Fruit fly (Drosophila melanogaster): ENCODE measurements around the gene CG11069.
A peak's percentile ranks its signal among the peaks of the same experiment; 100 is the strongest.

Gene CG11069

dm6 chr3R:24944920-24945853 lies 50.6 kb downstream of the CG11069 start, which contains the start of the genes ssh and Nmnat (continued):
- TF ChIP-seq CG12744 (GFP tag; optimal IDR thresholded peaks at IDR 0.05) (peak; percentile 24), Bgb (GFP tag; IDR thresholded peaks at IDR 0.05; ENCODE audit: partially characterized antibody) (peak; percentile 90), CG32532 (GFP tag; IDR thresholded peaks at IDR 0.05) (no peak), Sin3A (optimal IDR thresholded peaks at IDR 0.05) (peak; percentile 98), CG4404 (GFP tag; IDR thresholded peaks at IDR 0.05) (no peak), CG6791 (GFP tag; IDR thresholded peaks at IDR 0.05; ENCODE audit: partially characterized antibody) (peak; percentile 88), Pdp1 (GFP tag; optimal IDR thresholded peaks at IDR 0.05) (peak in 1 of 2 experiments; percentile 16), CG7839 (tag; optimal IDR thresholded peaks at IDR 0.05) (no peak), bbx (GFP tag; IDR thresholded peaks at IDR 0.05; ENCODE audit: partially characterized antibody) (peak; percentile 87), cad (GFP tag; optimal IDR thresholded peaks at IDR 0.05) (no peak), mld (GFP tag; IDR thresholded peaks at IDR 0.05; ENCODE audit: partially characterized antibody) (peak; percentile 84), da (GFP tag; optimal IDR thresholded peaks at IDR 0.05) (no peak), CG7786 (GFP tag; optimal IDR thresholded peaks at IDR 0.05) (peak; percentile 10), salm (tag; optimal IDR thresholded peaks at IDR 0.05) (no peak), Ets65A (GFP tag) (peak; percentile 73), CTCF (GFP tag; optimal IDR thresholded peaks at IDR 0.05) (no peak), Max (GFP tag; optimal IDR thresholded peaks at IDR 0.05) (peak; percentile 48), peb (GFP tag; IDR thresholded peaks at IDR 0.05) (no peak), Stat92E (GFP tag; optimal IDR thresholded peaks at IDR 0.05) (peak in 1 of 3 experiments; percentile 17), CG4360 (GFP tag; IDR thresholded peaks at IDR 0.05) (0 out of 2 replicates have a peak, but pooled peaks have one; percentile 25), Side (GFP tag; optimal IDR thresholded peaks at IDR 0.05) (peak; percentile 37), Ptx1 (GFP tag; IDR thresholded peaks at IDR 0.05) (no peak), CG18619 (GFP tag; optimal IDR thresholded peaks at IDR 0.05) (peak; percentile 26), crol (GFP tag; IDR thresholded peaks at IDR 0.05) (no peak), CG13287 (GFP tag; IDR thresholded peaks at IDR 0.05; ENCODE audit: partially characterized antibody) (peak; percentile 93), HLH3B (GFP tag; IDR thresholded peaks at IDR 0.05) (no peak), ems (GFP tag; optimal IDR thresholded peaks at IDR 0.05) (peak; percentile 42), CG8290 (GFP tag; optimal IDR thresholded peaks at IDR 0.05) (no peak), CG8290 (tag; optimal IDR thresholded peaks at IDR 0.05) (no peak), CG1529 (GFP tag; optimal IDR thresholded peaks at IDR 0.05) (no peak), CG2875 (GFP tag; optimal IDR thresholded peaks at IDR 0.05) (no peak), disco-r (GFP tag; optimal IDR thresholded peaks at IDR 0.05) (no peak), ewg (GFP tag; optimal IDR thresholded peaks at IDR 0.05) (peak; percentile 0), Lpt (GFP tag; optimal IDR thresholded peaks at IDR 0.05) (no peak), CG32767 (GFP tag; IDR thresholded peaks at IDR 0.05) (no peak), Deaf1 (tag; optimal IDR thresholded peaks at IDR 0.05) (no peak), Xbp1 (GFP tag; optimal IDR thresholded peaks at IDR 0.05) (peak; percentile 48), usp (GFP tag; optimal IDR thresholded peaks at IDR 0.05) (no peak), C15 (GFP tag; IDR thresholded peaks at IDR 0.05) (0 out of 3 replicates have a peak, but pooled peaks have one; percentile 52), Rfx (GFP tag; IDR thresholded peaks at IDR 0.05) (peak; percentile 67), CG2129 (GFP tag; IDR thresholded peaks at IDR 0.05; ENCODE audit: partially characterized antibody) (peak; percentile 69), NFAT (GFP tag; IDR thresholded peaks at IDR 0.05) (no peak), Atf3 (GFP tag; optimal IDR thresholded peaks at IDR 0.05) (no peak), CG13624 (GFP tag; optimal IDR thresholded peaks at IDR 0.05) (peak; percentile 53), sens (GFP tag) (peak; percentile 88), Ada2b (GFP tag; IDR thresholded peaks at IDR 0.05) (no peak), ash1 (GFP tag; optimal IDR thresholded peaks at IDR 0.05) (no peak), jumu (GFP tag; optimal IDR thresholded peaks at IDR 0.05) (peak; percentile 52), Sry-β (GFP tag; optimal IDR thresholded peaks at IDR 0.05) (peak; percentile 17), CG18764 (GFP tag; optimal IDR thresholded peaks at IDR 0.05) (no peak), ftz-f1 (GFP tag; optimal IDR thresholded peaks at IDR 0.05) (no peak)
